Fruit fly (Drosophila melanogaster): ENCODE results near the gene side-III.

side-III gene

DNA sequence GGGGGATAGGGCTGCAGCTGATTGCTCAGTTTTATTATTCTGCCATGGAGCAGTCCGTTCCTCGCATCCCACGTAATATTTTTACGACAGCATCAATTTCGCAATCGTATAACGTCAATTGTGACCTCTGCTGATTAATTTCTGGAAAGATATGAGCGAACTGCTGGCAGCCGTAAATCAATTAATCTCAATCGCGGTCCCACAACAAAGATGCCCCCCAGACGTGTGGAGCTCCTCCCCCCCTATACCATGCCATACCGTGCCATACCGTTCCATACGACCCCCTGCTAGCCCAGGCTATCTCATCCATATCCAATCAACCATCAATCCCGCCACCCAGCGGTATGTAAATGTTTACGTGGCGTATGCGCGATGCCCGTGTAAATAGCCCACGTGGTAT lies 78.0 kb downstream of the side-III start:
- TF ChIP-seq CG8478 (optimal IDR thresholded peaks at IDR 0.05) (no peak), CTCF (optimal IDR thresholded peaks at IDR 0.05) (no peak)

DNA sequence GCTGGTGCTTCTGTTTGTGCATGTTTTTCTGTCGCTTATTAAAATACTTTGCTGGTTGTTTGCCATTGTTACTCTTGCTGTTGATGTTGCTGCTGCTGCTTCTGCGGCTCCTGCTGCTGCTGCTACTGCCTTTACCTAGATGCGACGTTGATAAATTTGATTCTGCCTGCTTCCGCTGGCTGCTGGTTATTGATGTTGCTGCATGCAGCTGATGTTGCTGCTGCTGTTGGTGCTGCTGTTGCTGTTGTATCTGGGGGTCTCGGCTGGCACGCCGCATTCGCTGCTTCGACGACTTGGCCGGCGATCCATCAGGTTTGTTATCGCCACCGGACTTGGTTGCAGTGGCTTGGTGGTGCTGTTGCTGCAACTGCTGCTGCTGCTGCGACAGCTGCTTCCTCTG lies 82.0 kb downstream of the side-III start:
- TF ChIP-seq CG8478 (optimal IDR thresholded peaks at IDR 0.05) = no peak
- no peak for TF ChIP-seq CTCF (optimal IDR thresholded peaks at IDR 0.05)

DNA sequence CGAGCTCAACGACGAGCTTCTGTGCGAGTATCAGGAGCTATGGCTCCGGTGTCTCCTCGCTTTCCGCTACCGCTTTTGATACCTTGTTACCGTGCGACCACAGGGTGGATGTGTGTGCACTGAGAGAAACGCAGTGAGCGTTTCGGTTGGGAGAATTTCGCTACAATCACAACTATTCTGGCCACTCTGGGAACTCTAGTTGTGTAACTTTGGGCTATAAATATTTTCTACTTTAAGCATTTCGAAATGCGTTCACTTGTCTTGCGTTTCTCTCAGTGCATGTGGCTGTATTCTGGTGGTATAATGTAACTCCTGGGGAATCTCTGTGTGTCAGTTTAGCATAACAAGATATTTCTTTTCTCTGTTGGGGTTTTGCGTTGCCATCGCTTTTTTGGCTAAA lies 88.0 kb downstream of the side-III start:
- TF ChIP-seq CG8478 (optimal IDR thresholded peaks at IDR 0.05) = no peak
- no peak for TF ChIP-seq CTCF (optimal IDR thresholded peaks at IDR 0.05)

- TF ChIP-seq CTCF (optimal IDR thresholded peaks at IDR 0.05) (peak; percentile 3), CG8478 (optimal IDR thresholded peaks at IDR 0.05) (no peak)
These were observed 97.2 kb downstream of the side-III start, which contains the start of gene CG2017 for dm6 chr3R:5862032-5862641. Gene CG2017, minus strand, starts transcription at chr3R:5862405.

DNA sequence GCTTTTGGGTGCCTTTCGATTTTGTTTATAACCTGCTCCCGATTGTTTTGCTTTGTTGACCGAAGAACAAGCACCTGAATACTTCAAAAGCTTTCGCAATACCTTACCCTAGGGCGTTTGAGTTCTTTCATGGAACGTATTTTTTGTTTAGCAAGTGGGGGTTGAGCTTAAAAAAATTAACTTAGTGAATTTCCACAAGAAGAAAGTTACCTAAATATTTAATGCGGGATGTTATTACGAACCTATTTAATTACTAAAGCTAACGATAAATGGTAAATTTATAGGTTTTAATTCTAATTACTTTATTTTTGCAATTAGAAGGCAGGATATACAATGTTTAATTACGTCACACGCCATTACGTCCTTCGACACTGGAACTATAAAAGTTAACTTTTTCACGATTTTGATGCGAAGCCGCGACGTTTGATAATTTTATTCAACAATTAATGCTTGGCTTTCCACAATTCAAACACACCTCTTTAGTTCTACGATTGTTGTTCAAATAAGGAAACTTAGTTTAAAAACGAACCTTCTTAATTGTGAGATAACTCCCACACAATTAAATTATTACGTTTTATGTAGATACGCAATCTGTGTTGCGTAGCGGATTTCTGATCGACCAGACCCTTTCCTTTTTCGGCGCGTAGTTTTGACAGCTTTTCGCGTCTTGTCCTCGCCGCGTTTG lies 98.0 kb downstream of the side-III start:
- TF ChIP-seq CTCF (optimal IDR thresholded peaks at IDR 0.05) (no peak), CG8478 (optimal IDR thresholded peaks at IDR 0.05) (no peak)

DNA sequence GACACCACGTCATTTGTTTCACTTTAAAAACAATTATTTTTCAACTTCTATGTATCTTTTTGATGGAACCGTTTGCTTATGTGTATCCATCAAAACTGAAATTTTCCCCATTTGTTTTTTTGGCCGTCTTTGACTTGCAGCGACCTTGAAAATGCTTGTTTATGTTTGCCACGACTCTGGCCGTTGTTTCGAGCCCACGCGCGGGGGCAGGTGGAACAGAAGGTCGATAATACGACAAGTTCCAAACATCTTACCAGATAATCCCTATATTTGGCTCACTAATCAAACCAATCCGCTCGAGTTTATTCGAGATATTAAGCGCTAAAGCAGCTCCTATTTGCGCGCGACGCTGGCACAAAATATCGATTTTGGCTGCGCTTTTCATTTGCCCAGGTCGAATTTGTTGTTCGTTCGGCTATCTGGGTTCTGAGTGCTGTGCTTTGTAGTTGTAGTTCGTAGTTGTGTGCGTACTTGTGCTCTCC lies 98.6 kb downstream of the side-III start:
- no peak for TF ChIP-seq CTCF (optimal IDR thresholded peaks at IDR 0.05)
- no peak for TF ChIP-seq CG8478 (optimal IDR thresholded peaks at IDR 0.05)

- TF ChIP-seq CG8478 (optimal IDR thresholded peaks at IDR 0.05) = no peak
- peak in 1 of 2 experiments; percentile 47 for TF ChIP-seq CTCF (optimal IDR thresholded peaks at IDR 0.05)
These were observed 103.1 kb downstream of the side-III start, which contains the start of the genes disp and ECSIT for dm6 chr3R:5856215-5856614. Gene disp, minus strand, starts transcription at chr3R:5856311. Gene ECSIT, plus strand, starts transcription at chr3R:5856585.

dm6 chr3R:5853032-5853431 lies 106.3 kb downstream of the side-III start, which contains the start of gene CG34287:
Gene CG34287, plus strand, starts transcription at chr3R:5853332.
- TF ChIP-seq CG8478 (optimal IDR thresholded peaks at IDR 0.05) (no peak), CTCF (optimal IDR thresholded peaks at IDR 0.05) (no peak)

dm6 chr3R:5846570-5847270 lies 112.6 kb downstream of the side-III start, which contains the start of gene CG14676:
Gene CG14676, plus strand, starts transcription at chr3R:5847220.
- TF ChIP-seq CTCF (optimal IDR thresholded peaks at IDR 0.05) (no peak), CG8478 (optimal IDR thresholded peaks at IDR 0.05) (no peak)

DNA sequence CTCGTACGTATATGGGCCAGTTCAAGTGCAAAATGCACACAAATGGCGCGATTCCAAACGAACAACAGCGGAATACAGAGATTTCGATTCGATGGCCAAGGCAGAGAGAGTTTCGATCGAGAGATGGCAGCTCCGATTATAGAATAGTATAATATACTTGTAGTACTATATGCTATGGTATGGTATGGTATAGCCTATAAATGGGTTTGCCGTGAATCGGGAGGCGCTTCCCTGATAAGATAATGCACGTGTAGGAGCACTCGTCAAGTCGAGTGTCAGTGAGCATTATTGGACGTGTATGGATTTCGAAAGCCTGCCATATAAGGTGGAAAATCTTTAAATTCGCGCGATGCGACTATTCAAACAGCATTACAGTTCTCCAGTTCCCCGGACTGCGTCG lies 115.8 kb downstream of the side-III start:
- TF ChIP-seq CG8478 (optimal IDR thresholded peaks at IDR 0.05) (no peak), CTCF (optimal IDR thresholded peaks at IDR 0.05) (no peak)

DNA sequence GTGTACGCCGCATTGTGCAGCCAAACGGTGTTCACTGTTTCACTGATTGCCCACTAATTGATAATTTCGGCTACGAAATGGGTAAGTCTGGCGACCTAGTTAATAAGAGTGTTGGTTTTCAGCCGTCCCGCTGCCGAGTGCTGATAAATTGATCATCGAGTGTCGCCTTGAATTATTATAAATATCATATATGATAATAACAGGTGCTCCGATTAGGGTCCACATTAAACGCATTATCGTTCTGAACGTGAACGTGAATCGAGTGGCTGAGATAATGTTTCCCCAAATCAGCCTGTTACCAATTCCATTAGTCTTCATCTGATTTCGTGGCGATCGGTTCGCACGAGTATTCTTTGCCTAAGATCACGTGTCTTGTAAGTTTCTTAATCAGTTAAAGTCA lies 118.1 kb downstream of the side-III start:
- TF ChIP-seq CTCF (optimal IDR thresholded peaks at IDR 0.05) (no peak), CG8478 (optimal IDR thresholded peaks at IDR 0.05) (no peak)

DNA sequence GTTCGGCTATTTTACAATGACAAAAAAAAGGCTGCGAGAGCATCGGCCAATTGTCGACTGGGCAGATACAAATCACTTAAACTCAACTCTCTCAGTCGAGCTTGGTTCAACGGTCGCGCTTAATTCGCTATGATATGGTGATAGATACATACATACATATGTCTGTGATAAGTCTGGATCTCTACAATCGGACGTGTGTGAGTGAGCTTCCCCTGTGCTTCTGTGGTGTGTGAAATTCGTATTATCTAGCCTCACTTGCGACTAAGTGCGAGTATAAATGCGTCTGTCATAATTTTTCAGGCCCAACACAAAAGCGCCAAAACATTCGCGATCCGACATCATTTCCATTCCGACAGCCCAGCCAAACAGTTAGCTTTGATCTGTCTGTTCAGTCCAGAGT lies 118.5 kb downstream of the side-III start, which contains the start of gene CG1213:
CG1213 (plus strand) TSS at position 301 of the 400 bp plus-strand sequence.
- no peak for TF ChIP-seq CTCF (optimal IDR thresholded peaks at IDR 0.05)
- TF ChIP-seq CG8478 (optimal IDR thresholded peaks at IDR 0.05) = no peak

- TF ChIP-seq CG8478 (optimal IDR thresholded peaks at IDR 0.05) = no peak
- no peak for TF ChIP-seq CTCF (optimal IDR thresholded peaks at IDR 0.05)
These were observed 120.5 kb downstream of the side-III start for dm6 chr3R:5838683-5839365.

DNA sequence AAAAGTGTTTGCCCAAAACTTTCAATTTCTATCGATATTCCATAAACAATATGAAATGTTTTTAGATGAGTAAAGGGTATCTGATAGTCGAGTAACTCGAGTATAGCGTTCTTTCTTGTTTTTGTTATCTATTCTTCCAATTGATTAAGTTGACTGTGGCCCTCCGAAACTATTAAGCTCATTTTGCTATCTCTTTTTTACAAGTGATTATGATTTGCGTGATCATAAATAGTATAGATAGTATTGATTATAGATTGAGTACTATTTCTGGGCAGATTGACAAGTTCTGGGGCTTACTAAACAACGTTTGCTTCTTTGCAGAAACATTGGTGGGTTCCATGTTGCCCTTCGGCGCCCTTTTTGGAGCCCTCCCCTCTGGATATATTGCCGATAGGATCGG lies 122.8 kb downstream of the side-III start:
- no peak for TF ChIP-seq CTCF (optimal IDR thresholded peaks at IDR 0.05)
- no peak for TF ChIP-seq CG8478 (optimal IDR thresholded peaks at IDR 0.05)

Measured in S2 (cell line).